Fruit fly (Drosophila melanogaster): Measurements from ENCODE around the gene CG14722.
A peak's percentile ranks its signal among the peaks of the same experiment; 100 is the strongest.

Gene CG14722

DNA sequence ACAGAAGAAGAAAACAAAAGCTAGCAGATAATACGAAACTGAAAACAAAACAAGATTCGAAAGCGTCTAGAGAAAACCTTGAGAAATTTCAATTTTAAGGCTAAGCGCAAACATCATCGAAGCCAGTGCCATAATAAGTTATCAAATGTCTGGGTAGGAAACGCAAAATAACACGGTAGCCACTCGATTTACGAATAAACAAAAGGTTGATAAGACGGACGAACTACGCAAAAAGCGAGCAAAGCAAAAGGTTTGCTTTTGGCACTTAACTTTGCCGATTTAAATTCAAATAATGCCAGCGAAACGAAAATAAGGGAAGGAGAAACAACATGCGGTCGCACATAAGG, 16.4 kb downstream of the CG14722 start:
- no peak for TF ChIP-seq CG17801 (GFP tag; optimal IDR thresholded peaks at IDR 0.05; ENCODE audit: partially characterized antibody)

dm6 chr3R:11758507-11759184, 17.0 kb downstream of the CG14722 start:
- no peak for TF ChIP-seq CG17801 (GFP tag; optimal IDR thresholded peaks at IDR 0.05; ENCODE audit: partially characterized antibody)

DNA sequence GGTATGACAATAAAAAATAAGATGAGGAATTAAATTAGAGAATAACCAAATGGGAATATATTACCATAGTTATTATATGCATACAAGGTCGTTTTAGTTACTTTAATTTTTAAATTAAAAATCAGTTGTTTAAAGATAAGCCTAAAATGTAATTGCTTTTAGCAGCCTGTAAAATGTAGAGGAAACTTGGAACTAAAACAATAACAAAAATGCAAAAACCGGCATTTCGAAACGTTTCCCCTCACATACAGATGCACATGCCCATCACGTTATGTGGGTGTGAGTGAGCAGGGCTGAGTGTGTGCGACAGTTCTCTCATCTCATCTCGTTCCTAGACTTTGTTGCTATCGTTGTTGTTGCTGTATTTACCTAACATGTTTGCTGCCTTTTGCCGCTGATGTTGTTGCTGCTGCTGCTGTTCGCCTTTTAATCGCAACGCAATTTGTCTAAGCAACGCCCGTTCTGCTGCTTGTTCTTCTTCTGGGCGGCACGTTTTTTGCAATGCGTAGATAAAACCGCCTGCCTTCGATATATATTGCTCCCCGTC, 17.6 kb downstream of the CG14722 start:
- no peak for TF ChIP-seq CG17801 (GFP tag; optimal IDR thresholded peaks at IDR 0.05; ENCODE audit: partially characterized antibody)

DNA sequence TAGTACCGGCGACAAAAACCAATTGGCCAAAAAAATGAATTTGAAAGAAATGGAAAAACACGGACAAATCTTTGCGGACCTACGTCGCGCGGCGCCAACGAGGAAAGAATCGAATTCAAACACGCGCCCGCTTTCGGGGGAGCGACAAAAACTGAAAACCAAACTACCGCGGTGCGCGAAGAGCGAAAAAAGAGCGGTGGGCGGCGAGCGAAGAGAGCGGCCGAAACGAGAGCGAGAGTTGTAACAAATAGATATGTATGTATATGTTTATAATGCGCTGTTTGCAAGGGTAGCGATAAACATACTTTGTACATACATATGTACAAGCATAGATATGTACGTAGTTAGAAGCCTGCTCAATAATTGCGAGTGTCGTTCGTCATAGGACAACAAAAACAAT, 18.3 kb downstream of the CG14722 start:
- TF ChIP-seq CG17801 (GFP tag; optimal IDR thresholded peaks at IDR 0.05; ENCODE audit: partially characterized antibody) = peak; percentile 56

dm6 chr3R:11760669-11761387, 19.1 kb downstream of the CG14722 start:
- peak; percentile 100 for TF ChIP-seq CG17801 (GFP tag; optimal IDR thresholded peaks at IDR 0.05; ENCODE audit: partially characterized antibody)

- TF ChIP-seq CG17801 (GFP tag; optimal IDR thresholded peaks at IDR 0.05; ENCODE audit: partially characterized antibody) = no peak
Measured at dm6 chr3R:11761718-11762117, 20.0 kb downstream of the CG14722 start.

DNA sequence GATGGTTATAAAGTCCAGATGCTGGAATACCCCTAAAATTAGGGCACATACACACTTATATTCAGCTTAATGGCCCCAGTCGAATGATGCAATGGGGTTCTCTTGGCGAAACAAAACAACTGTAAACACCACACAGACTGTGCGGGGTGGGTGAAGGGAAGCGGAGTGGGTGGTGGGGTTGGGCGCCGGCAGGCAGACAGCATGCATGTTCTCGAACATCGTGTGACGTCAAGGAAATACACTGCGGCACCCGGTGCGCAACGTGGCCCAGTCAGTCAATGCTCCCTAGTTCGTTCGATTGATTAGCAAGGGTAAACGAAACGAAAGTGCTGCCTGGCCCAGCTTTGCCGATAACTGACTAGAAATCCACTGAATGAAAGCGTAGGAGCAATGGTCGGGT, 20.8 kb downstream of the CG14722 start:
- TF ChIP-seq CG17801 (GFP tag; optimal IDR thresholded peaks at IDR 0.05; ENCODE audit: partially characterized antibody) = no peak

dm6 chr3R:11763494-11764278, 22.0 kb downstream of the CG14722 start:
- no peak for TF ChIP-seq CG17801 (GFP tag; optimal IDR thresholded peaks at IDR 0.05; ENCODE audit: partially characterized antibody)

DNA sequence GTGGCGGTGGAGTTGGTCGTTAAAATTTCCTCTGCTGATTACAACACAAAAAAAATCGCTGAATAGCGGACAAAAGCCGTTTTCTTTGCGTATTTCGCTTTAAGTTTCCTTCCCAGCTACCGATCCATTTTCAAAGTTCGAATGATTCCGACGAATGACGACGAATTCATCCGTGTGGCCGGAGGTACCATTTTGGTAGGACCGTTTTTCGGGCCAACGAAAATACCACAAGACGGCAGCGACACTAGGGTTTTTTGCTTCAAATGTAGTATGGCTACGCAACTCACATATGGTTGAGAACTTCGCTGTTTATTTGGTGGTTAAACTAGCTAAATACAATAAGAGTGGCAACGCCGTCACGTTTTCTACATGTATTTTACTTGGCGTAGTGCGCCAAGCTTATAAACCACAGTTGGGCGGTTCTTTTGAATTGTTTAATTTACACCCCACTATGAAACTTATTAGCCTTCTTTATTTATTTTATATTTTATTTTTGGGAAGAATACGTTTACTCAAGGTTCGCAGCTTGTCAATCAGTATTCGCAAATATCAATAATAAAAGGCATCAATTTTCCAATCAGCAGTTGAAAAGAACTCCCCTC, 22.7 kb downstream of the CG14722 start, which contains the start of gene Lk6:
Lk6 (minus strand) TSS at position 179 of the 602 bp plus-strand sequence.
- peak; percentile 84 for TF ChIP-seq CG17801 (GFP tag; optimal IDR thresholded peaks at IDR 0.05; ENCODE audit: partially characterized antibody)

- no peak for TF ChIP-seq CG17801 (GFP tag; optimal IDR thresholded peaks at IDR 0.05; ENCODE audit: partially characterized antibody)
Measured at dm6 chr3R:11770733-11771132, 29.0 kb downstream of the CG14722 start.

dm6 chr3R:11771492-11771891, 29.8 kb downstream of the CG14722 start:
- TF ChIP-seq CG17801 (GFP tag; optimal IDR thresholded peaks at IDR 0.05; ENCODE audit: partially characterized antibody) = no peak

- TF ChIP-seq CG17801 (GFP tag; optimal IDR thresholded peaks at IDR 0.05; ENCODE audit: partially characterized antibody) = no peak
Measured at dm6 chr3R:11772181-11772827, 30.6 kb downstream of the CG14722 start.

DNA sequence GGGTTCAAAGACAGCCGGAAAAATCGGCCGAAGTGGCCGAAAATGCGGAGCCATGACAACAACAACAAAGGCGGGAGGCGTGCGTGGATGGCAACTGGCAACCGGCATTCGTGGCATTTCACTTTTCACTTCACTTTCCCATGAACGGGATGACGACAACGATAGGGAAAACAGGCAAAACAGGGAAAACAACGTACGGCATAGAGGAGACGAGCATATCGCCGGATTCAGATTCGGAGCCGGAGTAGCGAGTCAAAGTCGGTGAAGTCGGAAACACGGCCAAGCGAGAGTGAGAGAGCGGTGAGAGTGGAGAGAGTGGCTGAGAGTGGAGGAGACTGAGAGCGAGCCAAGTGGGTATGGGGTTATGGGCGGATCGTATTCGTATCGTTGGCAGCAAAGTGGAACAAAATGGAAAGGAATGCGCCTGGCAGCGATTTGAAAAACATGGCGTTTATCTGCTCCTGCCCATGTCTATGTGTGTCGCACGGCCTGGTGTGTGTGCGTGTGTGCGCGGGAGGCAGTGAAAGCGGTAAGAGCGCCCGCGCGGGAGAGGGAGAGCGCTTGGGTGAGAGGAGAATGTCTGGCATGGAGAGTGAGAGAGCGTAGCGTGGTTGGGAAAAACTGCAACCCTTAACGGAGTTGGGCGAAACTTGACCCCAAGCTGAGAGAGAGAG, 31.8 kb downstream of the CG14722 start:
- no peak for TF ChIP-seq CG17801 (GFP tag; optimal IDR thresholded peaks at IDR 0.05; ENCODE audit: partially characterized antibody)

- no peak for TF ChIP-seq CG17801 (GFP tag; optimal IDR thresholded peaks at IDR 0.05; ENCODE audit: partially characterized antibody)
Measured at dm6 chr3R:11773999-11774397, 32.3 kb downstream of the CG14722 start.
